Worm (Caenorhabditis elegans) whole organism, L1 larva: ENCODE measurements around the gene T02H6.1.

Experiments
- C16A3.4 ChIP-seq: fragments of 150-350 bp; optimal IDR thresholded peaks from 2 replicates; lab custom pipeline; 2014; ENCODE audit warnings: missing biosample characterization, missing genetic modification characterization
- aha-1 ChIP-seq: fragments of 150-350 bp; optimal IDR thresholded peaks from 2 replicates; lab custom pipeline; 2014; ENCODE audit warnings: missing biosample characterization, missing genetic modification characterization
- alr-1 ChIP-seq: fragments of 200-800 bp; sonication (Bioruptor generic); optimal IDR thresholded peaks from 2 replicates; lab custom pipeline; 2018; ENCODE audit warnings: borderline replicate concordance, mild to moderate bottlenecking, missing genetic modification characterization, missing compliant biosample characterization
- aly-2 ChIP-seq: fragments of 150-350 bp; optimal IDR thresholded peaks from 2 replicates; lab custom pipeline; 2014; ENCODE audit warnings: missing biosample characterization, missing genetic modification characterization
- ceh-63 ChIP-seq: fragments of 200-800 bp; sonication (Bioruptor generic); optimal IDR thresholded peaks from 2 replicates; lab custom pipeline; 2018; ENCODE audit warnings: mild to moderate bottlenecking, missing genetic modification characterization, missing compliant biosample characterization
- ceh-8 ChIP-seq: fragments of 200-800 bp; sonication (Bioruptor generic); optimal IDR thresholded peaks from 2 replicates; lab custom pipeline; 2018; ENCODE audit warnings: mild to moderate bottlenecking, missing genetic modification characterization, moderate library complexity, missing compliant biosample characterization
- ceh-90 ChIP-seq: sonication (generic microtip); optimal IDR thresholded peaks from 2 replicates; lab custom pipeline; 2016; ENCODE audit warnings: missing genetic modification characterization, missing compliant biosample characterization
- dpl-1 ChIP-seq, 3 experiments: fragments of 150-350 bp in 2 of 3; sonication (generic microtip) in 1 of 3; optimal IDR thresholded peaks; 2 replicates each; lab custom pipeline; 2014 to 2017; ENCODE audit warnings: missing biosample characterization in 3 of 3, missing genetic modification characterization in 3 of 3, missing genetic modification reagents in 3 of 3
- efl-1 ChIP-seq, 4 experiments: fragments of 150-350 bp; optimal IDR thresholded peaks in 3 of 4; peaks in 1 of 4; 1 replicate in 1 of 4; 2 replicates in 3 of 4; lab custom pipeline; 2014; ENCODE audit warnings: missing biosample characterization in 2 of 4, missing genetic modification characterization in 2 of 4, missing genetic modification reagents in 2 of 4
- egl-13 ChIP-seq: sonication (generic microtip); optimal IDR thresholded peaks from 2 replicates; lab custom pipeline; 2016; ENCODE audit warnings: missing genotype, missing genetic modification reagents, missing genetic modification characterization, missing compliant biosample characterization
- elt-3 ChIP-seq, 6 experiments: fragments of 150-350 bp in 1 of 6; sonication (generic microtip); optimal IDR thresholded peaks; 2 replicates each; lab custom pipeline; 2017 to 2018; ENCODE audit warnings: missing biosample characterization in 6 of 6, missing genetic modification characterization in 6 of 6, inconsistent platforms in 1 of 6
- fkh-10 ChIP-seq: sonication (generic microtip); optimal IDR thresholded peaks from 2 replicates; lab custom pipeline; 2017; ENCODE audit warnings: missing biosample characterization, missing genetic modification reagents, missing genetic modification characterization
- fkh-4 ChIP-seq: sonication (generic microtip); optimal IDR thresholded peaks from 2 replicates; lab custom pipeline; 2016; ENCODE audit warnings: missing compliant biosample characterization, missing genetic modification characterization, borderline replicate concordance
- fkh-8 ChIP-seq: sonication (generic microtip); optimal IDR thresholded peaks from 2 replicates; lab custom pipeline; 2016; ENCODE audit warnings: mild to moderate bottlenecking, missing genetic modification characterization, missing compliant biosample characterization
- hlh-17 ChIP-seq: fragments of 200-800 bp; sonication (Bioruptor generic); optimal IDR thresholded peaks from 2 replicates; lab custom pipeline; 2018; ENCODE audit warnings: missing genetic modification characterization, mild to moderate bottlenecking, missing compliant biosample characterization, moderate library complexity, borderline replicate concordance
- lin-14 ChIP-seq: fragments of 200-800 bp; sonication (Bioruptor generic); optimal IDR thresholded peaks from 2 replicates; lab custom pipeline; 2018; ENCODE audit warnings: mild to moderate bottlenecking, missing genetic modification characterization, moderate library complexity, missing compliant biosample characterization
- lin-15B ChIP-seq: fragments of 150-350 bp; sonication (generic microtip); optimal IDR thresholded peaks from 3 replicates; lab custom pipeline; 2014; ENCODE audit warnings: missing biosample characterization, missing genetic modification characterization
- lin-39 ChIP-seq: fragments of 150-350 bp; optimal IDR thresholded peaks from 2 replicates; lab custom pipeline; 2014; ENCODE audit warnings: missing biosample characterization, missing genetic modification reagents, missing genetic modification characterization
- lir-3 ChIP-seq: sonication (generic microtip); optimal IDR thresholded peaks from 2 replicates; lab custom pipeline; 2016; ENCODE audit warnings: mild to moderate bottlenecking, missing genetic modification characterization, moderate library complexity, missing compliant biosample characterization; ENCODE audit not compliant: poor library complexity
- mef-2 ChIP-seq: fragments of 150-350 bp; optimal IDR thresholded peaks from 2 replicates; lab custom pipeline; 2014; ENCODE audit warnings: missing biosample characterization, missing genetic modification characterization
- nhr-12 ChIP-seq: sonication (generic microtip); optimal IDR thresholded peaks from 2 replicates; lab custom pipeline; 2017; ENCODE audit warnings: missing biosample characterization, missing genetic modification characterization
- nhr-20 ChIP-seq: sonication (generic microtip); optimal IDR thresholded peaks from 2 replicates; lab custom pipeline; 2016; ENCODE audit warnings: mild to moderate bottlenecking, missing genetic modification characterization, missing compliant biosample characterization
- nhr-28 ChIP-seq: fragments of 150-350 bp; optimal IDR thresholded peaks from 2 replicates; lab custom pipeline; 2014; ENCODE audit warnings: missing biosample characterization, missing genetic modification characterization
- nhr-47 ChIP-seq: sonication (generic microtip); optimal IDR thresholded peaks from 2 replicates; lab custom pipeline; 2016; ENCODE audit warnings: mild to moderate bottlenecking, missing genetic modification characterization, moderate library complexity, missing compliant biosample characterization
- nhr-84 ChIP-seq: sonication (generic microtip); optimal IDR thresholded peaks from 2 replicates; lab custom pipeline; 2017; ENCODE audit warnings: missing biosample characterization, missing genetic modification characterization
- nhr-85 ChIP-seq: sonication (generic microtip); peaks from one replicate; lab custom pipeline; 2016; ENCODE audit warnings: missing genetic modification characterization, inconsistent platforms, missing compliant biosample characterization
- nhr-90 ChIP-seq: sonication (generic microtip); optimal IDR thresholded peaks from 2 replicates; lab custom pipeline; 2016; ENCODE audit warnings: mild to moderate bottlenecking, missing genetic modification characterization, missing compliant biosample characterization; ENCODE audit not compliant: poor library complexity
- pqm-1 ChIP-seq: sonication (generic microtip); optimal IDR thresholded peaks from 3 replicates; lab custom pipeline; 2017; ENCODE audit warnings: missing biosample characterization, missing genetic modification characterization
- snpc-4 ChIP-seq: fragments of 150-350 bp; optimal IDR thresholded peaks from 2 replicates; lab custom pipeline; 2014; ENCODE audit warnings: missing biosample characterization, missing genetic modification characterization
- tlp-1 ChIP-seq: fragments of 150-350 bp; optimal IDR thresholded peaks from 2 replicates; lab custom pipeline; 2014; ENCODE audit warnings: missing biosample characterization, missing genetic modification characterization
- unc-86 ChIP-seq: sonication (generic microtip); optimal IDR thresholded peaks from 2 replicates; lab custom pipeline; 2016; ENCODE audit warnings: missing genetic modification characterization, missing compliant biosample characterization
- unc-98 ChIP-seq: fragments of 200-800 bp; sonication (Bioruptor generic); IDR thresholded peaks from 2 replicates; pipeline ENCODE4 v1.3.6; 2022; ENCODE audit warnings: missing genetic modification characterization, missing compliant biosample characterization
- vab-15 ChIP-seq: sonication (generic microtip); optimal IDR thresholded peaks from 2 replicates; lab custom pipeline; 2017; ENCODE audit warnings: missing genotype, mild to moderate bottlenecking, missing genetic modification characterization, missing compliant biosample characterization
- xbp-1 ChIP-seq: sonication (generic microtip); optimal IDR thresholded peaks from 2 replicates; lab custom pipeline; 2016; ENCODE audit warnings: missing genetic modification characterization, missing compliant biosample characterization
- zag-1 ChIP-seq: fragments of 150-350 bp; optimal IDR thresholded peaks from 2 replicates; lab custom pipeline; 2014; ENCODE audit warnings: missing biosample characterization, missing genetic modification characterization

T02H6.1 gene

ce11 chrII:709081-709480 lies at the start of gene T02H6.1:
T02H6.1 (plus strand) TSS chrII:709381.
- TF ChIP-seq alr-1 (tag; lab: Kevin White, UChicago) (no peak), efl-1 (optimal IDR thresholded peaks at IDR 0.05; lab: Kevin White, UChicago) (no peak), efl-1 (GFP tag; optimal IDR thresholded peaks at IDR 0.05 in 1 of 2; lab: Kevin White, UChicago) (no peak), nhr-47 (tag; lab: Kevin White, UChicago) (no peak), pqm-1 (no peak), nhr-90 (tag; lab: Kevin White, UChicago) (no peak), lin-39 (tag; lab: Kevin White, UChicago) (no peak), nhr-85 (tag; lab: Kevin White, UChicago) (no peak), nhr-20 (tag; lab: Kevin White, UChicago) (no peak), lir-3 (tag; lab: Kevin White, UChicago) (no peak), ceh-63 (no peak), xbp-1 (tag; lab: Kevin White, UChicago) (no peak), aly-2 (no peak), tlp-1 (tag; lab: Kevin White, UChicago) (no peak), lin-14 (GFP tag; lab: Kevin White, UChicago) (no peak), fkh-10 (GFP tag; lab: Kevin White, UChicago) (no peak), nhr-84 (no peak)

- no peak for TF ChIP-seq nhr-12 (tag; lab: Kevin White, UChicago)
- TF ChIP-seq C16A3.4, result no peak
- TF ChIP-seq aly-2, result no peak
- no peak for TF ChIP-seq aha-1 (tag; lab: Kevin White, UChicago)
- no peak for TF ChIP-seq ceh-90
- no peak for TF ChIP-seq fkh-8
- no peak for TF ChIP-seq unc-98
- no peak for TF ChIP-seq vab-15 (tag; lab: Kevin White, UChicago)
- no peak for TF ChIP-seq zag-1 (tag; lab: Kevin White, UChicago)
- no peak for TF ChIP-seq nhr-28 (tag; lab: Kevin White, UChicago)
- TF ChIP-seq unc-86 (tag; lab: Kevin White, UChicago), result no peak
- no peak for TF ChIP-seq hlh-17 (GFP tag; lab: Kevin White, UChicago)
- TF ChIP-seq fkh-4, result no peak
- no peak for TF ChIP-seq elt-3 (tag; optimal IDR thresholded peaks at IDR 0.05; lab: Kevin White, UChicago)
- no peak for TF ChIP-seq snpc-4 (tag; lab: Kevin White, UChicago)
- TF ChIP-seq, all 84 proteins: peak for 0
Measured at ce11 chrII:661696-662095, 47.5 kb upstream of the T02H6.1 start, which contains the start of gene sri-45. sri-45 (minus strand) TSS chrII:661796.

- no peak for TF ChIP-seq ceh-63
- TF ChIP-seq nhr-12 (tag; lab: Kevin White, UChicago), result no peak
- no peak for TF ChIP-seq nhr-28 (tag; lab: Kevin White, UChicago)
- TF ChIP-seq efl-1 (optimal IDR thresholded peaks at IDR 0.05; lab: Kevin White, UChicago), result no peak
- peak in 1 of 2 experiments; percentile 74 for TF ChIP-seq efl-1 (GFP tag; optimal IDR thresholded peaks at IDR 0.05 in 1 of 2; lab: Kevin White, UChicago)
Measured at ce11 chrII:667864-668263, 41.3 kb upstream of the T02H6.1 start.

- TF ChIP-seq mef-2 (tag; lab: Kevin White, UChicago) (no peak), ceh-8 (GFP tag; lab: Kevin White, UChicago) (no peak), lin-15B (tag; lab: Kevin White, UChicago) (no peak), dpl-1 (GFP tag; optimal IDR thresholded peaks at IDR 0.05; lab: Kevin White, UChicago) (no peak), egl-13 (tag; lab: Kevin White, UChicago) (no peak)
Measured at ce11 chrII:671025-671424, 38.2 kb upstream of the T02H6.1 start, which contains the start of gene sri-46. sri-46 (minus strand) TSS chrII:671125.
